Worm (Caenorhabditis elegans) whole organism, young adult: ENCODE measurements around the gene ncx-6.
"Not testable (repeated sequence)": the region's sequence is repeated elsewhere in the genome, so short reads cannot be mapped to it uniquely, and the experiment has no call there.

Experiments
- B0261.1 ChIP-seq: sonication (generic microtip); optimal IDR thresholded peaks from 2 replicates; lab custom pipeline; 2016; ENCODE audit warnings: mild to moderate bottlenecking, missing genetic modification characterization, moderate library complexity, missing compliant biosample characterization
- C17E4.6 ChIP-seq: fragments of 200-800 bp; sonication (Bioruptor generic); IDR thresholded peaks from 2 replicates; pipeline ENCODE4 v1.3.6; 2022; ENCODE audit warnings: missing genetic modification reagents, missing genetic modification characterization, missing compliant biosample characterization
- D2030.7 ChIP-seq: fragments of 200-800 bp; sonication (Bioruptor generic); IDR thresholded peaks from 2 replicates; pipeline ENCODE4 v1.3.6; 2022; ENCODE audit warnings: missing genetic modification reagents, missing genetic modification characterization, missing compliant biosample characterization
- F52B5.7 ChIP-seq: sonication (generic microtip); optimal IDR thresholded peaks from 2 replicates; lab custom pipeline; 2016; ENCODE audit warnings: mild to moderate bottlenecking, missing genetic modification characterization, missing compliant biosample characterization
- F57C9.4 ChIP-seq: sonication (generic microtip); optimal IDR thresholded peaks from 2 replicates; lab custom pipeline; 2017; ENCODE audit warnings: mild to moderate bottlenecking, missing genetic modification characterization, missing compliant biosample characterization
- K11D2.4 ChIP-seq: fragments of 200-800 bp; sonication (Bioruptor generic); IDR thresholded peaks from 2 replicates; pipeline ENCODE4 v1.3.6; 2022; ENCODE audit warnings: missing genetic modification reagents, missing genetic modification characterization, missing compliant biosample characterization
- Y53F4B.3 ChIP-seq: fragments of 200-800 bp; sonication (Bioruptor generic); IDR thresholded peaks from 2 replicates; pipeline ENCODE4 v1.3.6; 2022; ENCODE audit warnings: missing genetic modification reagents, missing genetic modification characterization, missing compliant biosample characterization
- Y79H2A.3 ChIP-seq: fragments of 200-800 bp; sonication (Bioruptor generic); conservative IDR thresholded peaks from 2 replicates; pipeline ENCODE4 v1.3.6; 2022; ENCODE audit warnings: missing genetic modification reagents, missing genetic modification characterization, missing compliant biosample characterization
- akir-1 ChIP-seq: fragments of 200-800 bp; sonication (Bioruptor generic); optimal IDR thresholded peaks from 2 replicates; lab custom pipeline; 2018; ENCODE audit warnings: mild to moderate bottlenecking, missing genetic modification characterization, moderate library complexity, missing compliant biosample characterization
- ama-1 ChIP-seq, 3 experiments: fragments of 150-350 bp in 1 of 3; sonication (generic microtip) in 2 of 3; optimal IDR thresholded peaks; 2 replicates each; lab custom pipeline; 2014 to 2018; ENCODE audit warnings: missing biosample characterization in 2 of 3, missing genetic modification characterization in 2 of 3, missing genetic modification reagents in 2 of 3
- aptf-2 ChIP-seq: fragments of 200-800 bp; sonication (Bioruptor generic); conservative IDR thresholded peaks from 2 replicates; pipeline ENCODE4 v1.3.6; 2022; ENCODE audit warnings: missing genetic modification reagents, missing genetic modification characterization, missing compliant biosample characterization
- bed-1 ChIP-seq: fragments of 200-800 bp; sonication (Bioruptor generic); IDR thresholded peaks from 2 replicates; pipeline ENCODE4 v1.3.6; 2022; ENCODE audit warnings: missing genetic modification reagents, missing genetic modification characterization, missing compliant biosample characterization
- cebp-2 ChIP-seq: fragments of 200-800 bp; sonication (Bioruptor generic); IDR thresholded peaks from 2 replicates; pipeline ENCODE4 v1.3.6; 2022; ENCODE audit warnings: missing genetic modification characterization, missing compliant biosample characterization
- ceh-100 ChIP-seq: fragments of 200-800 bp; sonication (Bioruptor generic); IDR thresholded peaks from 2 replicates; pipeline ENCODE4 v1.3.6; 2022; ENCODE audit warnings: missing genetic modification reagents, missing genetic modification characterization, missing compliant biosample characterization
- ceh-27 ChIP-seq: fragments of 200-800 bp; sonication (Bioruptor generic); optimal IDR thresholded peaks from 2 replicates; lab custom pipeline; 2018; ENCODE audit warnings: mild to moderate bottlenecking, missing genetic modification characterization, moderate library complexity, missing compliant biosample characterization
- ceh-79 ChIP-seq: sonication (generic microtip); optimal IDR thresholded peaks from 2 replicates; lab custom pipeline; 2017; ENCODE audit warnings: mild to moderate bottlenecking, missing genetic modification characterization, missing compliant biosample characterization
- ceh-91 ChIP-seq: fragments of 200-800 bp; sonication (Bioruptor generic); IDR thresholded peaks from 2 replicates; pipeline ENCODE4 v1.3.6; 2022; ENCODE audit warnings: missing genetic modification reagents, missing genetic modification characterization, missing compliant biosample characterization
- dpff-1 ChIP-seq: sonication (generic microtip); optimal IDR thresholded peaks from 2 replicates; lab custom pipeline; 2017; ENCODE audit warnings: mild to moderate bottlenecking, missing genetic modification characterization, missing compliant biosample characterization
- ekl-4 ChIP-seq: fragments of 200-800 bp; sonication (Bioruptor generic); IDR thresholded peaks from 2 replicates; pipeline ENCODE4 v1.3.6; 2022; ENCODE audit warnings: missing genetic modification reagents, missing genetic modification characterization, missing compliant biosample characterization
- gei-17 ChIP-seq: fragments of 200-800 bp; sonication (Bioruptor generic); optimal IDR thresholded peaks from 2 replicates; lab custom pipeline; 2018; ENCODE audit warnings: mild to moderate bottlenecking, missing genetic modification characterization, missing compliant biosample characterization
- hmg-20 ChIP-seq: fragments of 200-800 bp; sonication (Bioruptor generic); IDR thresholded peaks from 2 replicates; pipeline ENCODE4 v1.3.6; 2022; ENCODE audit warnings: missing genetic modification reagents, missing genetic modification characterization, missing compliant biosample characterization
- let-526 ChIP-seq: fragments of 200-800 bp; sonication (Bioruptor generic); IDR thresholded peaks from 2 replicates; pipeline ENCODE4 v1.3.6; 2022; ENCODE audit warnings: missing genetic modification reagents, missing genetic modification characterization, missing compliant biosample characterization
- lin-26 ChIP-seq: fragments of 200-800 bp; sonication (Bioruptor generic); IDR thresholded peaks from 2 replicates; pipeline ENCODE4 v1.3.6; 2022; ENCODE audit warnings: missing genetic modification reagents, missing genetic modification characterization, missing compliant biosample characterization
- madf-8 ChIP-seq: fragments of 200-800 bp; sonication (Bioruptor generic); conservative IDR thresholded peaks from 2 replicates; pipeline ENCODE4 v1.3.6; 2022; ENCODE audit warnings: missing genetic modification reagents, missing genetic modification characterization, missing compliant biosample characterization
- mes-4 ChIP-seq: sonication (generic microtip); optimal IDR thresholded peaks from 2 replicates; lab custom pipeline; 2016; ENCODE audit warnings: missing genotype, missing genetic modification characterization, missing compliant biosample characterization
- nfya-2 ChIP-seq: fragments of 200-800 bp; sonication (Bioruptor generic); IDR thresholded peaks from 2 replicates; pipeline ENCODE4 v1.3.6; 2022; ENCODE audit warnings: missing genetic modification reagents, missing genetic modification characterization, missing compliant biosample characterization
- nhr-27 ChIP-seq: fragments of 200-800 bp; sonication (Bioruptor generic); optimal IDR thresholded peaks from 2 replicates; lab custom pipeline; 2018; ENCODE audit warnings: mild to moderate bottlenecking, missing genetic modification characterization, moderate library complexity, missing compliant biosample characterization
- nhr-80 ChIP-seq: sonication (generic microtip); optimal IDR thresholded peaks from 2 replicates; lab custom pipeline; 2016; ENCODE audit warnings: missing genetic modification characterization, missing compliant biosample characterization
- pha-4 ChIP-seq: fragments of 150-350 bp; sonication (generic microtip); optimal IDR thresholded peaks from 2 replicates; lab custom pipeline; 2014; ENCODE audit warnings: missing biosample characterization, missing genetic modification reagents, missing genetic modification characterization
- rec-8 ChIP-seq, 2 experiments: sonication (generic microtip); optimal IDR thresholded peaks; 2 replicates each; lab custom pipeline; 2016; ENCODE audit warnings: mild to moderate bottlenecking in 2 of 2, missing genetic modification characterization in 2 of 2, missing genetic modification reagents in 2 of 2, missing genotype in 2 of 2, missing biosample characterization in 1 of 2, missing compliant biosample characterization in 1 of 2, moderate library complexity in 1 of 2
- rpc-1 ChIP-seq, 2 experiments: fragments of 150-350 bp in 1 of 2; sonication (generic microtip) in 1 of 2; optimal IDR thresholded peaks; 2 replicates each; lab custom pipeline; 2014 to 2018; ENCODE audit warnings: missing biosample characterization in 1 of 2, missing genetic modification characterization in 1 of 2, missing genetic modification reagents in 1 of 2, missing genotype in 1 of 2
- snpc-1.3 ChIP-seq: sonication (generic microtip); optimal IDR thresholded peaks from 2 replicates; lab custom pipeline; 2017; ENCODE audit warnings: missing genetic modification characterization, mild to moderate bottlenecking, missing compliant biosample characterization, antibody characterized with exemption, moderate library complexity, missing genotype, missing genetic modification reagents; ENCODE audit not compliant: insufficient read depth
- sptf-2 ChIP-seq: fragments of 200-800 bp; sonication (Bioruptor generic); optimal IDR thresholded peaks from 2 replicates; lab custom pipeline; 2018; ENCODE audit warnings: mild to moderate bottlenecking, missing genetic modification characterization, missing compliant biosample characterization
- xnd-1 ChIP-seq: sonication (generic microtip); optimal IDR thresholded peaks from 2 replicates; lab custom pipeline; 2016; ENCODE audit warnings: missing genotype, missing genetic modification reagents, missing genetic modification characterization, missing compliant biosample characterization
- zfh-2 ChIP-seq: fragments of 200-800 bp; sonication (Bioruptor generic); conservative IDR thresholded peaks from 2 replicates; pipeline ENCODE4 v1.3.6; 2022; ENCODE audit warnings: missing genetic modification reagents, missing genetic modification characterization, missing compliant biosample characterization
- ztf-25 ChIP-seq: fragments of 200-800 bp; sonication (Bioruptor generic); IDR thresholded peaks from 2 replicates; pipeline ENCODE4 v1.3.6; 2022; ENCODE audit warnings: missing genetic modification reagents, missing genetic modification characterization, missing compliant biosample characterization

ncx-6 gene

ce11 chrIII:9682729-9683128 lies 31.0 kb downstream of the ncx-6 start, which contains the start of gene C07A9.5:
C07A9.5 (minus strand) TSS chrIII:9682829.
- TF ChIP-seq mes-4; B0261.1 (tag; lab: Kevin White, UChicago); ekl-4 (GFP tag; lab: Robert Waterston, UW): not testable (repeated sequence)

ce11 chrIII:9681206-9681605 lies 32.5 kb downstream of the ncx-6 start, which contains the start of gene C07A9.13:
C07A9.13 (minus strand) TSS chrIII:9681306.
- TF ChIP-seq F57C9.4; rec-8 (tag; optimal IDR thresholded peaks at IDR 0.05; lab: Kevin White, UChicago); gei-17 (GFP tag; lab: Kevin White, UChicago): not testable (repeated sequence)

- TF ChIP-seq aptf-2 (GFP tag; lab: Robert Waterston, UW) (no peak), zfh-2 (GFP tag; lab: Robert Waterston, UW) (no peak), dpff-1 (tag; lab: Kevin White, UChicago) (no peak), F52B5.7 (tag; lab: Kevin White, UChicago) (no peak), bed-1 (GFP tag; lab: Robert Waterston, UW) (no peak), sptf-2 (no peak), ztf-25 (GFP tag; lab: Robert Waterston, UW) (no peak), ama-1 (optimal IDR thresholded peaks at IDR 0.05; lab: Kevin White, UChicago) (no peak), ama-1 (GFP tag; optimal IDR thresholded peaks at IDR 0.05; lab: Kevin White, UChicago) (no peak), hmg-20 (GFP tag; lab: Robert Waterston, UW) (no peak), C17E4.6 (GFP tag; lab: Robert Waterston, UW) (no peak), ceh-91 (GFP tag; lab: Robert Waterston, UW) (no peak), ceh-27 (GFP tag; lab: Kevin White, UChicago) (no peak), ceh-100 (GFP tag; lab: Robert Waterston, UW) (no peak), rec-8 (tag; optimal IDR thresholded peaks at IDR 0.05; lab: Kevin White, UChicago) (no peak), nhr-80 (no peak)
Observed at ce11 chrIII:9678819-9679218, 34.9 kb downstream of the ncx-6 start, which contains the start of gene ugt-60. ugt-60 (minus strand) TSS chrIII:9679051.

- no peak for TF ChIP-seq snpc-1.3 (tag; lab: Kevin White, UChicago)
- no peak for TF ChIP-seq xnd-1 (tag; lab: Kevin White, UChicago)
- no peak for TF ChIP-seq pha-4 (tag; lab: Kevin White, UChicago)
- TF ChIP-seq rpc-1 (optimal IDR thresholded peaks at IDR 0.05; lab: Kevin White, UChicago): no peak
- no peak for TF ChIP-seq rpc-1 (tag; optimal IDR thresholded peaks at IDR 0.05; lab: Kevin White, UChicago)
- no peak for TF ChIP-seq Y79H2A.3 (GFP tag; lab: Robert Waterston, UW)
- no peak for TF ChIP-seq nhr-27 (tag; lab: Kevin White, UChicago)
- no peak for TF ChIP-seq madf-8
- no peak for TF ChIP-seq nfya-2 (GFP tag; lab: Robert Waterston, UW)
- no peak for TF ChIP-seq let-526 (GFP tag; lab: Robert Waterston, UW)
- no peak for TF ChIP-seq dpff-1 (tag; lab: Kevin White, UChicago)
- no peak for TF ChIP-seq zfh-2 (GFP tag; lab: Robert Waterston, UW)
- TF ChIP-seq lin-26 (GFP tag; lab: Robert Waterston, UW): no peak
- TF ChIP-seq ceh-79 (tag; lab: Kevin White, UChicago): no peak
- TF ChIP-seq nhr-80: no peak
- no peak for TF ChIP-seq cebp-2
- TF ChIP-seq akir-1: no peak
- TF ChIP-seq Y53F4B.3 (GFP tag; lab: Robert Waterston, UW): no peak
- TF ChIP-seq K11D2.4 (GFP tag; lab: Robert Waterston, UW): no peak
- no peak for TF ChIP-seq D2030.7
Observed at ce11 chrIII:9669546-9669945, 44.2 kb downstream of the ncx-6 start.
